Fruit fly (Drosophila melanogaster) whole organism, embryonic: ENCODE results near the gene Osi7.

ENCODE experiments used
- CG2202 ChIP-seq: fragments of 200-800 bp; sonication (Bioruptor generic); optimal IDR thresholded peaks from 2 replicates; lab custom pipeline; 2018; ENCODE audit warnings: missing biosample characterization, mild to moderate bottlenecking, missing genetic modification characterization
- Elba2 ChIP-seq: fragments of 200-800 bp; sonication (Bioruptor generic); optimal IDR thresholded peaks from 3 replicates; lab custom pipeline; 2016; ENCODE audit warnings: missing biosample characterization, missing genetic modification characterization
- Six4 ChIP-seq: fragments of 200-800 bp; sonication (Bioruptor generic); optimal IDR thresholded peaks from 2 replicates; lab custom pipeline; 2016; ENCODE audit warnings: missing biosample characterization, missing genetic modification characterization
- ci ChIP-seq: fragments of 200-800 bp; sonication (Bioruptor generic); IDR thresholded peaks from 3 replicates; pipeline ENCODE4 v1.3.6; 2022; ENCODE audit warnings: missing biosample characterization, missing genetic modification characterization
- ken ChIP-seq: fragments of 200-800 bp; sonication (Bioruptor generic); IDR thresholded peaks from 3 replicates; pipeline ENCODE4 v1.3.6; 2022; ENCODE audit warnings: missing biosample characterization, missing genetic modification characterization

- TF ChIP-seq Elba2 (GFP tag; lab: Kevin White, UChicago) (no peak), ken (no peak), ci (no peak), Six4 (GFP tag; lab: Kevin White, UChicago) (no peak), CG2202 (tag; lab: Kevin White, UChicago) (no peak)
Measured at dm6 chr3R:6294046-6294445, 45.3 kb downstream of the Osi7 start.
